Worm (Caenorhabditis elegans): Measurements from ENCODE around the gene pqn-29.
A peak's percentile ranks its signal among the peaks of the same experiment; 100 is the strongest.

pqn-29 gene

DNA sequence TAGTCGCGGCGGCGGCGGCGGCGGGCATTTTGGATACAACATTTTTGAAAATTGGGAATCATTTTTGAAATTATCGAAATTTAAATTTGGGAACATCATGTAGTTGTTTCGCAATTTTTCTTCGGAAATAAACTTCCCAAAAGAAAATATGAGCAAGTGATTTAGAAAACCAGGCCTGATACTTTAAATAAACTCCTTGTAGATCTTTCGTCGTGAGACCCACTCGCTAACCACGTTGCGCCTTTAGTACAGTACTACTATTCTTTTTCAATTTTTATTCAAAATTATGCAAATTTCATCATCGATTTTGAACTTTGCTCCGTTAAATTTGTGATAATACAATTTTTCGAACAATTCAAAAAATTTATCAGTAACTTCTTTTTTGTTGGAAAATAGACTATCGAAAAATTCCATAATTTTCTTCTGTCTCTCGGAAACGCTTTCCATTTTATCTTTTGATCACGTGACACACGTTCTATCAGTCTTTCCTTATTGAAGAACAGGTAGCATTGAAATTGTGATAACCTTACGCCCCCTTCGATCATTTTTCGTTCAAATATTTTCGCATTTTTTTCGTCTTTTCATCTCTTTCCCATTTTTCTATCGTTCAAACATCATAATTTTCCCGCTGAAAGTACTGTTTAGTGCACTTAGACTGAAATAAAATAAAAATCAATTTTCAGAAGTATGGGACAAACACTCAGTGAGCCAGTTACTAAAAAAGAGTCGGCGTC is 3.8 kb upstream of the pqn-29 start, which contains the start of gene ppm-2:
Gene ppm-2, plus strand, starts transcription at position 684 of the 734 bp plus-strand sequence.
- TF ChIP-seq sea-1 (GFP tag; conservative IDR thresholded peaks at IDR 0.05): no peak

DNA sequence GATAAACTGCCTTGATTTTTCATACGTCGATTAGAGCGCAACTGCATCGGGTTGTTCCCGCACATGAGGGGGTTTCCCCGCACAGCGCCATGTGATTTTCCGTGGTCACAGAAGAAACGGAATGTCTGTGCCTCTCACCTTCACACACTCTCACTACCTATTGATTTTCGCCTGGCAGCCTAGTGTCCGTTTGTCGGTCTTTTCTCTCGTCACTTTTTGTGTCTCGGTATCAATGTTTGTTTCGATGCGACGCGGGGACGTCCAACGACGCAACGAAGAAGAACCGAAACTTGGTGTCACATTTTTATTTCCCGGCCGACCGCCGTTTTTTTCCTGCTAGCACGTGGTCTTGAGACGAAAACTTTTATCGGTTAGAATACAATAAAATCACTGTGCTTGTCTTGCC is 3.2 kb upstream of the pqn-29 start:
- TF ChIP-seq tbx-37 (GFP tag; conservative IDR thresholded peaks at IDR 0.05) (no peak), hmg-4 (GFP tag; optimal IDR thresholded peaks at IDR 0.05) (peak; percentile 57), aly-1 (tag; optimal IDR thresholded peaks at IDR 0.05) (no peak), hmbx-1 (tag; optimal IDR thresholded peaks at IDR 0.05) (no peak), sea-1 (GFP tag; conservative IDR thresholded peaks at IDR 0.05) (no peak), hnd-1 (tag; optimal IDR thresholded peaks at IDR 0.05) (no peak), ama-1 (optimal IDR thresholded peaks at IDR 0.05) (no peak), pes-1 (GFP tag; IDR thresholded peaks at IDR 0.05) (no peak), scrt-1 (GFP tag; IDR thresholded peaks at IDR 0.05) (no peak), ets-7 (tag; optimal IDR thresholded peaks at IDR 0.05) (no peak), tra-4 (tag; optimal IDR thresholded peaks at IDR 0.05) (no peak), tbx-11 (GFP tag; IDR thresholded peaks at IDR 0.05) (no peak), F13C5.2 (tag; optimal IDR thresholded peaks at IDR 0.05) (peak; percentile 63), flt-1 (GFP tag; IDR thresholded peaks at IDR 0.05) (0 out of 2 replicates have a peak, but pooled peaks have one; percentile 4), B0310.2 (tag; optimal IDR thresholded peaks at IDR 0.05) (no peak), ceh-36 (tag; optimal IDR thresholded peaks at IDR 0.05) (no peak)

DNA sequence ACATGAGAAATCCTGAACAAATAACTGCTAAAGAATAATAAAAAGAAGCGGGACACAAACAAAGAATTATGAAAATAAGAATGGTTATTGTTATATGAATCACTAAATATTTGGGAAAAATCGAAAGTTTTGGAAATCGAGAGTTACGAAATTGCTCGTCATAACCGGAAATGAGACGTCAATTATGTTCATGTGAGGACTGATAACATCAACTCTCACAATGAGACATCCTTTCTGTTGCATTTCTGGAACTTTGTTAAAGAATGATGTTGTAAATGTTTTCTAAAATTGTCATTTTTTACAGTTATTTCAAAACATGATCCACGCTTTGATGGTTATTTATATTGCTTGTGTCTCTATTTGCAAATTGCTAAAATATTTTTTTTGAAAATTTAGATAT is 1.7 kb upstream of the pqn-29 start, which contains the start of gene T23F11.6:
Gene T23F11.6, minus strand, starts transcription at position 45 of the 400 bp plus-strand sequence.
- TF ChIP-seq B0310.2 (tag; optimal IDR thresholded peaks at IDR 0.05) (no peak), pes-1 (GFP tag; IDR thresholded peaks at IDR 0.05) (no peak), tbx-37 (GFP tag; conservative IDR thresholded peaks at IDR 0.05) (no peak), aly-1 (tag; optimal IDR thresholded peaks at IDR 0.05) (no peak), scrt-1 (GFP tag; IDR thresholded peaks at IDR 0.05) (no peak), F13C5.2 (tag; optimal IDR thresholded peaks at IDR 0.05) (no peak), hmbx-1 (tag; optimal IDR thresholded peaks at IDR 0.05) (no peak), flt-1 (GFP tag; IDR thresholded peaks at IDR 0.05) (no peak), ama-1 (optimal IDR thresholded peaks at IDR 0.05) (no peak), ceh-13 (GFP tag; optimal IDR thresholded peaks at IDR 0.05) (no peak), hmg-4 (GFP tag; optimal IDR thresholded peaks at IDR 0.05) (no peak), ceh-36 (tag; optimal IDR thresholded peaks at IDR 0.05) (no peak), ets-7 (tag; optimal IDR thresholded peaks at IDR 0.05) (no peak)

DNA sequence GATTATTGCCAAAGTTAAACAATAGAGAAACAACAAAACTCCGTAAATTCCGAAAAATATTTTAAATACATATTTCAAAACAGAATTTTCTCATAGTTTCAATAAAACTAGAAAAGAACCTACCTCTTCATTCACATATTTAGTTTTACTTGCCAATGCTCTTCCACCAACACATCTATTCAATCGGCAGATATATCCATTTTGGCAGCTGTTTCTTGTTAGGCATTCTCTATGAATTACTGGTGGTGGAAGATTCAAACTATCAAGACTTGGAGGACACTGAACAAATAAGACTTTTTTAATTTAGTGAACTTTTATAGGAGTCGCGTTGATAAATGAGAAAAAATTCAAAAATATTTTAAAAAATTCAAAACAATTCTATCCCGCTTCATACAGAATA is 1.2 kb upstream of the pqn-29 start:
- TF ChIP-seq ceh-13 (GFP tag; optimal IDR thresholded peaks at IDR 0.05) (no peak), hmg-4 (GFP tag; optimal IDR thresholded peaks at IDR 0.05) (no peak), B0310.2 (tag; optimal IDR thresholded peaks at IDR 0.05) (no peak), F13C5.2 (tag; optimal IDR thresholded peaks at IDR 0.05) (no peak)

- TF ChIP-seq ceh-13 (GFP tag; optimal IDR thresholded peaks at IDR 0.05): no peak
- no peak for TF ChIP-seq tbx-11 (GFP tag; IDR thresholded peaks at IDR 0.05)
- TF ChIP-seq B0310.2 (tag; optimal IDR thresholded peaks at IDR 0.05): no peak
Observed at ce11 chrIII:4643262-4643661, 2.9 kb downstream of the pqn-29 start, which contains the start of gene pfas-1. Gene pfas-1, minus strand, starts transcription at chrIII:4643310.

DNA sequence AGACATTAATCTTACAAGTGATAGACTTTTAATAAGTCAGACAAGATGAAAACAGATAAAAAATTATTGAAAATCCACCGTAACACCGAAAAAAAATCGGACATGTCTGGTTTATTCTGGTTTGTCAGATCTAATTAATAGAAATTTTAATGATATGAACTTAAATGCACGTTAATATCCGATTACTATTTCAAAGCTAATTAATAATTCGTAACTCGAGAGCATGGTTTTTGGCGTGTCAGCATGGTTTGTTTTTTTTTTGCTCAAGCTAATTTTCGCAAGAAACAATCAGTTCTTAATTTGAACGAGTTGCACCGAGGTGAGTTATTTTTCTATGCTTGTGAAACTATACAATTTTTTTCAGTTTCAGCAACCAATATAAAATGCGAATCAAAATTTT is 11.2 kb downstream of the pqn-29 start, which contains the start of gene clec-153:
Gene clec-153, plus strand, starts transcription at position 301 of the 400 bp plus-strand sequence.
- TF ChIP-seq B0310.2 (tag; optimal IDR thresholded peaks at IDR 0.05) (no peak), hmbx-1 (tag; optimal IDR thresholded peaks at IDR 0.05) (no peak), ceh-13 (GFP tag; optimal IDR thresholded peaks at IDR 0.05) (no peak), tra-4 (tag; optimal IDR thresholded peaks at IDR 0.05) (no peak), ets-7 (tag; optimal IDR thresholded peaks at IDR 0.05) (no peak), hmg-4 (GFP tag; optimal IDR thresholded peaks at IDR 0.05) (no peak), ceh-36 (tag; optimal IDR thresholded peaks at IDR 0.05) (no peak), sea-1 (GFP tag; conservative IDR thresholded peaks at IDR 0.05) (no peak), tbx-11 (GFP tag; IDR thresholded peaks at IDR 0.05) (no peak), pes-1 (GFP tag; IDR thresholded peaks at IDR 0.05) (no peak), ama-1 (optimal IDR thresholded peaks at IDR 0.05) (no peak), tbx-37 (GFP tag; conservative IDR thresholded peaks at IDR 0.05) (no peak), scrt-1 (GFP tag; IDR thresholded peaks at IDR 0.05) (no peak), hnd-1 (tag; optimal IDR thresholded peaks at IDR 0.05) (no peak), aly-1 (tag; optimal IDR thresholded peaks at IDR 0.05) (no peak)

DNA sequence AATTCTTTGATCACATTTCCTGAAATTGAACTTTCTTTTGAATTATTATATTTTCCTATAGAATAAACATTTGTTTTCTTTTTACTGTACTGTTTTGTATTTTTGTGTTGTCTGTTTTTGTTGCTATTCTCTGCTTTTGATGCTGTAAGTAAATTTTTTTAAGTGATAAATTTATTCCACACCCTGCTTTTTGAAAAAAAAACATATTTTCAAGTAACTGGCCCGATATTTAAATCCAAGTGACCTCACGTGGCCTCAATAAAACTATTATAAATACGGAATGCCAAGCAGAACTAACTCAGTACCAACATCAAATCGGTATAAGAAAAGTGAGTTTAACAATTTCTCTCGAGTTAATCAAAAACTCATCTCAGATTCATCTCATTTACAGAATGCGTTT is 18.0 kb downstream of the pqn-29 start, which contains the start of gene clec-151:
Gene clec-151, plus strand, starts transcription at position 301 of the 400 bp plus-strand sequence.
- TF ChIP-seq hmg-4 (GFP tag; optimal IDR thresholded peaks at IDR 0.05) (no peak), tbx-37 (GFP tag; conservative IDR thresholded peaks at IDR 0.05) (no peak), hmbx-1 (tag; optimal IDR thresholded peaks at IDR 0.05) (no peak), flt-1 (GFP tag; IDR thresholded peaks at IDR 0.05) (no peak), F13C5.2 (tag; optimal IDR thresholded peaks at IDR 0.05) (no peak), tra-4 (tag; optimal IDR thresholded peaks at IDR 0.05) (no peak), tbx-11 (GFP tag; IDR thresholded peaks at IDR 0.05) (no peak), B0310.2 (tag; optimal IDR thresholded peaks at IDR 0.05) (no peak), ets-7 (tag; optimal IDR thresholded peaks at IDR 0.05) (no peak), ceh-13 (GFP tag; optimal IDR thresholded peaks at IDR 0.05) (no peak), scrt-1 (GFP tag; IDR thresholded peaks at IDR 0.05) (no peak), hnd-1 (tag; optimal IDR thresholded peaks at IDR 0.05) (no peak), ama-1 (optimal IDR thresholded peaks at IDR 0.05) (no peak), aly-1 (tag; optimal IDR thresholded peaks at IDR 0.05) (no peak), ceh-36 (tag; optimal IDR thresholded peaks at IDR 0.05) (no peak), sea-1 (GFP tag; conservative IDR thresholded peaks at IDR 0.05) (no peak), pes-1 (GFP tag; IDR thresholded peaks at IDR 0.05) (no peak)

Measured in whole organism, early embryonic.